Worm (Caenorhabditis elegans): ENCODE results near the gene C12D12.1.

- no peak for TF ChIP-seq ama-1 (optimal IDR thresholded peaks at IDR 0.05)
- no peak for TF ChIP-seq ama-1 (GFP tag; optimal IDR thresholded peaks at IDR 0.05)
- TF ChIP-seq dpl-1 (GFP tag; optimal IDR thresholded peaks at IDR 0.05), result no peak
- TF ChIP-seq lsl-1 (GFP tag; optimal IDR thresholded peaks at IDR 0.05), result no peak
- TF ChIP-seq egl-18 (GFP tag; IDR thresholded peaks at IDR 0.05), result no peak
- no peak for TF ChIP-seq ekl-4 (GFP tag; IDR thresholded peaks at IDR 0.05)
- no peak for TF ChIP-seq tlf-1 (GFP tag; optimal IDR thresholded peaks at IDR 0.05)
- no peak for TF ChIP-seq ztf-28 (GFP tag; IDR thresholded peaks at IDR 0.05)
- no peak for TF ChIP-seq pha-4 (tag; optimal IDR thresholded peaks at IDR 0.05)
- TF ChIP-seq unc-62 (GFP tag; optimal IDR thresholded peaks at IDR 0.05), result no peak
- no peak for TF ChIP-seq lsy-27 (tag; optimal IDR thresholded peaks at IDR 0.05; ENCODE audit: borderline replicate concordance, insufficient read depth)
- no peak for TF ChIP-seq Y56A3A.18 (GFP tag; IDR thresholded peaks at IDR 0.05)
- no peak for TF ChIP-seq cebp-1 (GFP tag; IDR thresholded peaks at IDR 0.05)
- no peak for TF ChIP-seq cebp-1 (tag; optimal IDR thresholded peaks at IDR 0.05)
- TF ChIP-seq F55B11.4 (tag; optimal IDR thresholded peaks at IDR 0.05; ENCODE audit: borderline replicate concordance, insufficient read depth), result no peak
These were observed 6.6 kb upstream of the C12D12.1 start for ce11 chrX:3492431-3492830.

Data from whole organism, young adult.